Worm (Caenorhabditis elegans) whole organism, late embryonic: ENCODE data around the gene ins-19.

Experiments
- ama-1 ChIP-seq: fragments of 150-350 bp; optimal IDR thresholded peaks from 2 replicates; lab custom pipeline; 2014
- ceh-24 ChIP-seq: sonication (generic microtip); optimal IDR thresholded peaks from 2 replicates; lab custom pipeline; 2016; ENCODE audit warnings: mild to moderate bottlenecking, missing genetic modification characterization, missing compliant biosample characterization
- unc-86 ChIP-seq: sonication (generic microtip); optimal IDR thresholded peaks from 2 replicates; lab custom pipeline; 2016; ENCODE audit warnings: missing genetic modification characterization, missing compliant biosample characterization

ce11 chrII:3126341-3126740 lies at the start of gene ins-19:
- TF ChIP-seq ceh-24 (tag; lab: Kevin White, UChicago) (no peak), unc-86 (tag; lab: Kevin White, UChicago) (no peak), ama-1 (lab: Kevin White, UChicago) (no peak)
